Worm (Caenorhabditis elegans) whole organism, late embryonic: ENCODE data around the gene F26F2.13.
"Not testable (repeated sequence)": the region's sequence is repeated elsewhere in the genome, so short reads cannot be mapped to it uniquely, and the experiment has no call there.

Experiments
- T23F11.4 ChIP-seq: fragments of 200-800 bp; sonication (Bioruptor generic); optimal IDR thresholded peaks from 2 replicates; lab custom pipeline; 2018; ENCODE audit warnings: mild to moderate bottlenecking, missing genetic modification characterization, missing compliant biosample characterization
- ama-1 ChIP-seq: fragments of 150-350 bp; optimal IDR thresholded peaks from 2 replicates; lab custom pipeline; 2014
- ceh-18 ChIP-seq: sonication (generic microtip); optimal IDR thresholded peaks from 2 replicates; lab custom pipeline; 2016; ENCODE audit warnings: missing genetic modification characterization, missing compliant biosample characterization
- ceh-19 ChIP-seq: fragments of 200-800 bp; sonication (Bioruptor generic); optimal IDR thresholded peaks from 2 replicates; lab custom pipeline; 2018; ENCODE audit warnings: mild to moderate bottlenecking, missing genetic modification characterization, missing compliant biosample characterization
- ceh-2 ChIP-seq: sonication (generic microtip); optimal IDR thresholded peaks from 2 replicates; lab custom pipeline; 2016; ENCODE audit warnings: missing genotype, missing genetic modification characterization, missing compliant biosample characterization
- ceh-24 ChIP-seq: sonication (generic microtip); optimal IDR thresholded peaks from 2 replicates; lab custom pipeline; 2016; ENCODE audit warnings: mild to moderate bottlenecking, missing genetic modification characterization, missing compliant biosample characterization
- ceh-31 ChIP-seq: sonication (generic microtip); optimal IDR thresholded peaks from 2 replicates; lab custom pipeline; 2016; ENCODE audit warnings: missing genetic modification characterization, missing compliant biosample characterization
- ceh-34 ChIP-seq: sonication (generic microtip); optimal IDR thresholded peaks from 2 replicates; lab custom pipeline; 2016; ENCODE audit warnings: mild to moderate bottlenecking, missing genetic modification characterization, missing compliant biosample characterization
- ceh-45 ChIP-seq: fragments of 200-800 bp; sonication (Bioruptor generic); IDR thresholded peaks from 2 replicates; pipeline ENCODE4 v1.3.6; 2022; ENCODE audit warnings: missing genetic modification reagents, missing genetic modification characterization, missing compliant biosample characterization
- elt-2 ChIP-seq: sonication (generic microtip); optimal IDR thresholded peaks from 2 replicates; lab custom pipeline; 2016; ENCODE audit warnings: missing genetic modification reagents, missing genetic modification characterization, missing compliant biosample characterization
- elt-4 ChIP-seq: sonication (generic microtip); optimal IDR thresholded peaks from 2 replicates; lab custom pipeline; 2016; ENCODE audit warnings: missing genetic modification characterization, missing compliant biosample characterization
- fax-1 ChIP-seq: sonication (generic microtip); optimal IDR thresholded peaks from 2 replicates; lab custom pipeline; 2016; ENCODE audit warnings: missing genotype, missing genetic modification characterization, missing compliant biosample characterization
- gmeb-2 ChIP-seq: sonication (generic microtip); optimal IDR thresholded peaks from 2 replicates; lab custom pipeline; 2016; ENCODE audit warnings: missing genetic modification characterization, inconsistent platforms, missing compliant biosample characterization
- hlh-13 ChIP-seq: fragments of 200-800 bp; sonication (Bioruptor generic); optimal IDR thresholded peaks from 2 replicates; lab custom pipeline; 2018; ENCODE audit warnings: mild to moderate bottlenecking, missing genetic modification characterization, missing compliant biosample characterization
- hlh-30 ChIP-seq: sonication (generic microtip); optimal IDR thresholded peaks from 2 replicates; lab custom pipeline; 2017; ENCODE audit warnings: antibody characterized with exemption, missing genetic modification characterization, missing compliant biosample characterization; ENCODE audit not compliant: insufficient read depth
- hlh-6 ChIP-seq: sonication (generic microtip); optimal IDR thresholded peaks from 2 replicates; lab custom pipeline; 2016; ENCODE audit warnings: missing genotype, missing genetic modification characterization, missing compliant biosample characterization
- hlh-8 ChIP-seq: sonication (generic microtip); optimal IDR thresholded peaks from 2 replicates; lab custom pipeline; 2016; ENCODE audit warnings: missing genotype, missing genetic modification characterization, missing compliant biosample characterization
- mec-3 ChIP-seq: sonication (generic microtip); optimal IDR thresholded peaks from 2 replicates; lab custom pipeline; 2016; ENCODE audit warnings: borderline replicate concordance, missing genetic modification characterization, missing compliant biosample characterization
- nfya-1 ChIP-seq: sonication (generic microtip); optimal IDR thresholded peaks from 2 replicates; lab custom pipeline; 2017; ENCODE audit warnings: missing genetic modification characterization, mild to moderate bottlenecking, missing compliant biosample characterization, antibody characterized with exemption, moderate library complexity
- nhr-11 ChIP-seq: fragments of 150-350 bp; optimal IDR thresholded peaks from 2 replicates; lab custom pipeline; 2014; ENCODE audit warnings: missing biosample characterization, missing genetic modification characterization
- nhr-232 ChIP-seq: sonication (generic microtip); optimal IDR thresholded peaks from 2 replicates; lab custom pipeline; 2016; ENCODE audit warnings: missing genetic modification characterization, missing compliant biosample characterization
- npax-4 ChIP-seq: sonication (generic microtip); optimal IDR thresholded peaks from 2 replicates; lab custom pipeline; 2016; ENCODE audit warnings: missing genetic modification characterization, missing compliant biosample characterization
- odd-2 ChIP-seq: sonication (generic microtip); optimal IDR thresholded peaks from 2 replicates; lab custom pipeline; 2017; ENCODE audit warnings: antibody characterized with exemption, mild to moderate bottlenecking, missing genetic modification characterization, missing compliant biosample characterization
- pat-9 ChIP-seq: fragments of 200-800 bp; sonication (Bioruptor generic); optimal IDR thresholded peaks from 2 replicates; lab custom pipeline; 2018; ENCODE audit warnings: mild to moderate bottlenecking, missing genetic modification characterization, moderate library complexity, missing compliant biosample characterization
- pqm-1 ChIP-seq: sonication (generic microtip); optimal IDR thresholded peaks from 2 replicates; lab custom pipeline; 2016; ENCODE audit warnings: missing genetic modification characterization, missing compliant biosample characterization
- pros-1 ChIP-seq: fragments of 150-350 bp; optimal IDR thresholded peaks from 2 replicates; lab custom pipeline; 2014; ENCODE audit warnings: missing biosample characterization, missing genetic modification reagents, missing genetic modification characterization
- sox-4 ChIP-seq: sonication (generic microtip); optimal IDR thresholded peaks from 2 replicates; lab custom pipeline; 2017; ENCODE audit warnings: mild to moderate bottlenecking, missing genetic modification characterization, inconsistent platforms, missing compliant biosample characterization
- syd-9 ChIP-seq: sonication (generic microtip); optimal IDR thresholded peaks from 2 replicates; lab custom pipeline; 2016; ENCODE audit warnings: mild to moderate bottlenecking, missing genetic modification characterization, moderate library complexity, missing compliant biosample characterization
- tbx-2 ChIP-seq: sonication (generic microtip); optimal IDR thresholded peaks from 2 replicates; lab custom pipeline; 2016; ENCODE audit warnings: missing genetic modification characterization, missing compliant biosample characterization
- unc-3 ChIP-seq, 2 experiments: fragments of 200-800 bp in 1 of 2; sonication (Bioruptor generic) in 1 of 2; sonication (generic microtip) in 1 of 2; conservative IDR thresholded peaks in 1 of 2; optimal IDR thresholded peaks in 1 of 2; 2 replicates each; pipeline versions ENCODE4 v1.3.6 to Lab custom; 2016 to 2022; ENCODE audit warnings: missing compliant biosample characterization in 2 of 2, missing genetic modification characterization in 2 of 2, missing genetic modification reagents in 1 of 2
- unc-55 ChIP-seq: sonication (generic microtip); optimal IDR thresholded peaks from 2 replicates; lab custom pipeline; 2017; ENCODE audit warnings: missing biosample characterization, missing genetic modification reagents, missing genetic modification characterization

F26F2.13 gene

ce11 chrV:20564054-20564453 is at the start of gene F26F2.13:
F26F2.13 (plus strand) TSS chrV:20564354.
- TF ChIP-seq ama-1 (lab: Kevin White, UChicago); ceh-19 (GFP tag; lab: Kevin White, UChicago); nfya-1: not testable (repeated sequence)

DNA sequence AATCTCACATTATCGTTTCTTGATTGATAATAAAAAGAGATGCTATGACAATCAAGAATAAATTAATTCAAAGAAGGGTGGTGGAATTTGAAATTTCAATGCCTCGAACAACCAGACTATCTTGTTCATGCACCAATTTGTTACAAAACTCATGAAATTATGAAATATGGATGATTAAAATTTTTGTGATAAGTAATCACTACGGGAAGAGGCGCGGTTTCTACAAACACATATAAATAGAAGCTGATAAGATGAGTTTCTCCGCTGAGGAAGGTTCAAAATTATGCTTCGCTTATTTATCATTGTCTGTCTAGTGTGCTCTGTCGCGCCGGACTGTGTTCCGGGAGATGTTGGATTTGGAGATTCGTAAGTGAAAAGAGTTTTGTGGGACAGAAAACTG is 49.7 kb upstream of the F26F2.13 start:
- TF ChIP-seq pqm-1, result no peak
- no peak for TF ChIP-seq ceh-2
- TF ChIP-seq syd-9 (tag; lab: Kevin White, UChicago), result no peak
- TF ChIP-seq hlh-30 (tag; lab: Kevin White, UChicago), result no peak
- TF ChIP-seq sox-4 (tag; lab: Kevin White, UChicago), result no peak
- no peak for TF ChIP-seq npax-4 (tag; lab: Kevin White, UChicago)
- TF ChIP-seq nhr-232 (tag; lab: Kevin White, UChicago), result no peak
- TF ChIP-seq unc-3 (GFP tag; conservative IDR thresholded peaks at IDR 0.05; lab: Robert Waterston, UW), result no peak
- no peak for TF ChIP-seq unc-3 (tag; optimal IDR thresholded peaks at IDR 0.05; lab: Kevin White, UChicago)
- no peak for TF ChIP-seq elt-4

DNA sequence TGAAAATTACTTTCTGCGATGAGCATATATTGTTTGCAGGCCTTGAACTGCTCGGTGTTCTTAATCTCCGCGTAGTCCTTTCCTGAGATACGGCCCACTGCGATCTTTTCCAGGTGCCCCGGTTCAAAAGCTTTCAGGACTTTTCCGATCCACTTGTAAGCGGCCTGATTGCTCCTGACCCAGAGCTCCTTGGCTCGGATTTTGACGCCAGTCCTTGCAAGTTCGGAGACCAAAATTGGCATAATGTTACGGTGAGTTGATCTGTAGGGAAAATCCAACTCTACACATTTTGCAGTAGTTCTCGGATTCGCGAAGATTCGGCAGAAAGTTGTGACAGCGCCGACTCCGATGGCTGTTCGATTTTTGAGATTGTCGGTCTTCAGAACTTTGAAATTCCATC is 47.1 kb upstream of the F26F2.13 start:
- TF ChIP-seq ceh-24 (tag; lab: Kevin White, UChicago) (no peak), unc-55 (GFP tag; lab: Kevin White, UChicago) (no peak), odd-2 (no peak), gmeb-2 (tag; lab: Kevin White, UChicago) (no peak), ceh-19 (GFP tag; lab: Kevin White, UChicago) (no peak), fax-1 (no peak)

- no peak for TF ChIP-seq ceh-2
- TF ChIP-seq pat-9, result no peak
- TF ChIP-seq elt-2 (tag; lab: Kevin White, UChicago), result no peak
- no peak for TF ChIP-seq pros-1 (tag; lab: Kevin White, UChicago)
- no peak for TF ChIP-seq T23F11.4 (GFP tag; lab: Kevin White, UChicago)
- no peak for TF ChIP-seq unc-3 (GFP tag; conservative IDR thresholded peaks at IDR 0.05; lab: Robert Waterston, UW)
- no peak for TF ChIP-seq unc-3 (tag; optimal IDR thresholded peaks at IDR 0.05; lab: Kevin White, UChicago)
- TF ChIP-seq tbx-2 (tag; lab: Kevin White, UChicago), result no peak
- no peak for TF ChIP-seq hlh-8 (tag; lab: Kevin White, UChicago)
- no peak for TF ChIP-seq sox-4 (tag; lab: Kevin White, UChicago)
- TF ChIP-seq hlh-6 (tag; lab: Kevin White, UChicago), result no peak
Measured at ce11 chrV:20518927-20519326, 45.2 kb upstream of the F26F2.13 start, which contains the start of gene Y38H6C.25. Y38H6C.25 (plus strand) TSS chrV:20519227.

- TF ChIP-seq ceh-34 (tag; lab: Kevin White, UChicago) (no peak), hlh-13 (GFP tag; lab: Kevin White, UChicago) (no peak), ceh-45 (GFP tag; lab: Robert Waterston, UW) (no peak), ceh-31 (tag; lab: Kevin White, UChicago) (no peak), mec-3 (tag; lab: Kevin White, UChicago) (no peak), npax-4 (tag; lab: Kevin White, UChicago) (no peak), hlh-30 (tag; lab: Kevin White, UChicago) (no peak), gmeb-2 (tag; lab: Kevin White, UChicago) (no peak), nhr-11 (no peak), pros-1 (tag; lab: Kevin White, UChicago) (no peak), ceh-18 (tag; lab: Kevin White, UChicago) (no peak), elt-4 (no peak), T23F11.4 (GFP tag; lab: Kevin White, UChicago) (no peak)
- TF ChIP-seq, all 69 proteins: peak for 0
Measured at ce11 chrV:20522219-20522618, 41.9 kb upstream of the F26F2.13 start, which contains the start of the genes Y38H6C.9 and fbxa-150. Y38H6C.9 (minus strand) TSS chrV:20522270. fbxa-150 (plus strand) TSS chrV:20522598.
